Fruit fly (Drosophila melanogaster) whole organism, embryonic: Measurements from ENCODE around the gene alpha4GT2.

ENCODE experiments used
- Adf1 ChIP-seq: fragments of 200-800 bp; sonication (Bioruptor generic); IDR thresholded peaks from 2 replicates; pipeline ENCODE4 v1.3.6; 2022; ENCODE audit warnings: missing biosample characterization, missing genetic modification characterization
- Atf-2 ChIP-seq: fragments of 200-800 bp; sonication (Bioruptor generic); optimal IDR thresholded peaks from 2 replicates; lab custom pipeline; 2016; ENCODE audit warnings: missing biosample characterization, missing genetic modification characterization
- CG10431 ChIP-seq: fragments of 200-800 bp; sonication (Bioruptor generic); optimal IDR thresholded peaks from 3 replicates; lab custom pipeline; 2018; ENCODE audit warnings: missing biosample characterization, mild to moderate bottlenecking, missing genetic modification characterization
- CG12104 ChIP-seq: fragments of 200-800 bp; sonication (Bioruptor generic); optimal IDR thresholded peaks from 3 replicates; lab custom pipeline; 2016; ENCODE audit warnings: missing biosample characterization, missing genetic modification characterization
- CG12236 ChIP-seq: fragments of 200-800 bp; sonication (Bioruptor generic); optimal IDR thresholded peaks from 2 replicates; lab custom pipeline; 2016; ENCODE audit warnings: missing biosample characterization, missing genetic modification characterization
- CG1233 ChIP-seq: fragments of 200-800 bp; sonication (Bioruptor generic); optimal IDR thresholded peaks from 4 replicates; lab custom pipeline; 2018; ENCODE audit warnings: missing biosample characterization, mild to moderate bottlenecking, missing genetic modification characterization
- CG13296 ChIP-seq: fragments of 200-800 bp; sonication (Bioruptor generic); optimal IDR thresholded peaks from 3 replicates; lab custom pipeline; 2018; ENCODE audit warnings: missing biosample characterization, mild to moderate bottlenecking, missing genetic modification characterization
- CG15011 ChIP-seq: fragments of 200-800 bp; sonication (Bioruptor generic); optimal IDR thresholded peaks from 3 replicates; lab custom pipeline; 2018; ENCODE audit warnings: missing biosample characterization, mild to moderate bottlenecking, missing genetic modification characterization
- CG1529 ChIP-seq: fragments of 200-800 bp; sonication (Bioruptor generic); optimal IDR thresholded peaks from 3 replicates; lab custom pipeline; 2018; ENCODE audit warnings: missing biosample characterization, missing genetic modification characterization
- CG1603 ChIP-seq: fragments of 200-800 bp; sonication (Bioruptor generic); optimal IDR thresholded peaks from 2 replicates; lab custom pipeline; 2019; ENCODE audit warnings: missing biosample characterization, mild to moderate bottlenecking, missing genetic modification characterization, moderate library complexity
- CG17568 ChIP-seq: fragments of 200-800 bp; sonication (Bioruptor generic); optimal IDR thresholded peaks from 2 replicates; lab custom pipeline; 2018; ENCODE audit warnings: missing biosample characterization, mild to moderate bottlenecking, missing genetic modification characterization, moderate library complexity
- CG1832 ChIP-seq: fragments of 200-800 bp; sonication (Bioruptor generic); optimal IDR thresholded peaks from 2 replicates; lab custom pipeline; 2017; ENCODE audit warnings: missing biosample characterization, mild to moderate bottlenecking, missing genetic modification characterization, inconsistent platforms
- CG18476 ChIP-seq: fragments of 200-800 bp; sonication (Bioruptor generic); optimal IDR thresholded peaks from 2 replicates; lab custom pipeline; 2016; ENCODE audit warnings: missing biosample characterization, mild to moderate bottlenecking, missing genetic modification characterization
- CG3281 ChIP-seq: fragments of 200-800 bp; sonication (Bioruptor generic); optimal IDR thresholded peaks from 3 replicates; lab custom pipeline; 2017; ENCODE audit warnings: missing biosample characterization, mild to moderate bottlenecking, missing genetic modification characterization
- CG33557 ChIP-seq: fragments of 200-800 bp; sonication (Bioruptor generic); optimal IDR thresholded peaks from 2 replicates; lab custom pipeline; 2019; ENCODE audit warnings: missing biosample characterization, mild to moderate bottlenecking, missing genetic modification characterization, moderate library complexity
- CG5180 ChIP-seq: fragments of 200-800 bp; sonication (Bioruptor generic); optimal IDR thresholded peaks from 3 replicates; lab custom pipeline; 2017; ENCODE audit warnings: missing biosample characterization, missing genetic modification characterization, mild to moderate bottlenecking, moderate library complexity, missing genetic modification reagents
- CG6175 ChIP-seq: fragments of 200-800 bp; sonication (Bioruptor generic); IDR thresholded peaks from 3 replicates; pipeline ENCODE4 v1.3.6; 2022; ENCODE audit warnings: missing biosample characterization, missing genetic modification characterization
- CG6654 ChIP-seq: fragments of 200-800 bp; sonication (Bioruptor generic); optimal IDR thresholded peaks from 2 replicates; lab custom pipeline; 2017; ENCODE audit warnings: missing biosample characterization, mild to moderate bottlenecking, missing genetic modification characterization
- CG6854 ChIP-seq: fragments of 200-800 bp; sonication (Bioruptor generic); optimal IDR thresholded peaks from 3 replicates; lab custom pipeline; 2017; ENCODE audit warnings: missing biosample characterization, mild to moderate bottlenecking, missing genetic modification characterization
- CG7839 ChIP-seq: fragments of 200-800 bp; sonication (Bioruptor generic); optimal IDR thresholded peaks from 3 replicates; lab custom pipeline; 2018; ENCODE audit warnings: missing biosample characterization, mild to moderate bottlenecking, missing genetic modification characterization, moderate library complexity
- CG8924 ChIP-seq: fragments of 200-800 bp; optimal IDR thresholded peaks from 3 replicates; lab custom pipeline; 2019; ENCODE audit warnings: missing biosample characterization, mild to moderate bottlenecking, missing genetic modification characterization, moderate library complexity
- Doc2 ChIP-seq: fragments of 200-800 bp; sonication (Bioruptor generic); IDR thresholded peaks from 2 replicates; pipeline ENCODE4 v1.3.6; 2022; ENCODE audit warnings: missing biosample characterization, missing genetic modification characterization
- Hmr ChIP-seq: fragments of 200-800 bp; sonication (Bioruptor generic); optimal IDR thresholded peaks from 3 replicates; lab custom pipeline; 2017; ENCODE audit warnings: mild to moderate bottlenecking, missing biosample characterization, missing genetic modification reagents, missing genetic modification characterization
- Hr51 ChIP-seq, 2 experiments: fragments of 200-800 bp; sonication (Bioruptor generic); optimal IDR thresholded peaks; 2 replicates in 1 of 2; 3 replicates in 1 of 2; lab custom pipeline; 2016 to 2018; ENCODE audit warnings: missing biosample characterization in 2 of 2, missing genetic modification characterization in 2 of 2, mild to moderate bottlenecking in 1 of 2, moderate library complexity in 1 of 2
- Jarid2 ChIP-seq: fragments of 200-800 bp; sonication (Bioruptor generic); optimal IDR thresholded peaks from 3 replicates; lab custom pipeline; 2017; ENCODE audit warnings: mild to moderate bottlenecking, missing biosample characterization, missing genetic modification reagents, missing genetic modification characterization
- Max ChIP-seq: fragments of 200-800 bp; sonication (Bioruptor generic); optimal IDR thresholded peaks from 2 replicates; lab custom pipeline; 2016; ENCODE audit warnings: missing biosample characterization, mild to moderate bottlenecking, missing genetic modification characterization
- Opbp ChIP-seq: fragments of 200-800 bp; sonication (Bioruptor generic); IDR thresholded peaks from 3 replicates; pipeline ENCODE4 v1.3.6; 2022; ENCODE audit warnings: missing biosample characterization, missing genetic modification characterization; ENCODE audit not compliant: partially characterized antibody
- Ssrp ChIP-seq: fragments of 200-800 bp; sonication (Bioruptor generic); optimal IDR thresholded peaks from 2 replicates; lab custom pipeline; 2018; ENCODE audit warnings: missing biosample characterization, mild to moderate bottlenecking, missing genetic modification characterization, moderate library complexity
- Usf ChIP-seq: fragments of 200-800 bp; sonication (Bioruptor generic); optimal IDR thresholded peaks from 2 replicates; lab custom pipeline; 2017; ENCODE audit warnings: missing genotype, missing biosample characterization, missing genetic modification characterization
- amos ChIP-seq: fragments of 200-800 bp; sonication (Bioruptor generic); IDR thresholded peaks from 2 replicates; pipeline ENCODE4 v1.3.6; 2022; ENCODE audit warnings: missing biosample characterization, missing genetic modification characterization; ENCODE audit not compliant: partially characterized antibody
- cato ChIP-seq: fragments of 200-800 bp; sonication (Bioruptor generic); optimal IDR thresholded peaks from 2 replicates; lab custom pipeline; 2016; ENCODE audit warnings: missing biosample characterization, missing genetic modification characterization, borderline replicate concordance
- cg ChIP-seq: fragments of 200-800 bp; sonication (Bioruptor generic); optimal IDR thresholded peaks from 3 replicates; lab custom pipeline; 2019; ENCODE audit warnings: missing biosample characterization, mild to moderate bottlenecking, missing genetic modification characterization, moderate library complexity
- chif ChIP-seq, 2 experiments: fragments of 200-800 bp; sonication (Bioruptor generic); optimal IDR thresholded peaks; 3 replicates each; lab custom pipeline; 2016; ENCODE audit warnings: missing biosample characterization in 2 of 2, missing genetic modification characterization in 2 of 2
- cwo ChIP-seq: fragments of 200-800 bp; sonication (Bioruptor generic); optimal IDR thresholded peaks from 3 replicates; lab custom pipeline; 2017; ENCODE audit warnings: missing biosample characterization, missing genetic modification characterization, mild to moderate bottlenecking, moderate library complexity, missing genetic modification reagents
- dimm ChIP-seq: fragments of 200-800 bp; sonication (Bioruptor generic); IDR thresholded peaks from 2 replicates; pipeline ENCODE4 v1.3.6; 2022; ENCODE audit warnings: missing biosample characterization, missing genetic modification characterization
- fd64A ChIP-seq: fragments of 200-800 bp; sonication (Bioruptor generic); optimal IDR thresholded peaks from 3 replicates; lab custom pipeline; 2018; ENCODE audit warnings: missing biosample characterization, mild to moderate bottlenecking, missing genetic modification characterization
- gcm ChIP-seq: fragments of 200-800 bp; sonication (Bioruptor generic); optimal IDR thresholded peaks from 2 replicates; lab custom pipeline; 2019; ENCODE audit warnings: missing biosample characterization, mild to moderate bottlenecking, missing genetic modification characterization, moderate library complexity
- gro ChIP-seq: fragments of 200-800 bp; sonication (Bioruptor generic); optimal IDR thresholded peaks from 2 replicates; lab custom pipeline; 2016; ENCODE audit warnings: missing biosample characterization, missing genetic modification characterization
- hb ChIP-seq: fragments of 200-800 bp; sonication (Bioruptor generic); IDR thresholded peaks from 3 replicates; pipeline ENCODE4 v1.3.6; 2022; ENCODE audit warnings: missing biosample characterization, missing genetic modification characterization; ENCODE audit not compliant: partially characterized antibody
- klu ChIP-seq: fragments of 200-800 bp; sonication (Bioruptor generic); IDR thresholded peaks from 2 replicates; pipeline ENCODE4 v1.3.6; 2022; ENCODE audit warnings: missing biosample characterization, missing genetic modification characterization
- mld ChIP-seq: fragments of 200-800 bp; sonication (Bioruptor generic); IDR thresholded peaks from 3 replicates; pipeline ENCODE4 v1.3.6; 2022; ENCODE audit warnings: missing biosample characterization, missing genetic modification characterization; ENCODE audit not compliant: partially characterized antibody
- oc ChIP-seq: fragments of 200-800 bp; sonication (Bioruptor generic); optimal IDR thresholded peaks from 2 replicates; lab custom pipeline; 2018; ENCODE audit warnings: missing biosample characterization, mild to moderate bottlenecking, missing genetic modification characterization, moderate library complexity
- seq ChIP-seq: fragments of 200-800 bp; sonication (Bioruptor generic); IDR thresholded peaks from 2 replicates; pipeline ENCODE4 v1.3.6; 2022; ENCODE audit warnings: missing biosample characterization, missing genetic modification characterization
- shn ChIP-seq: fragments of 200-800 bp; sonication (Bioruptor generic); optimal IDR thresholded peaks from 3 replicates; lab custom pipeline; 2016; ENCODE audit warnings: missing biosample characterization, missing genetic modification characterization
- sr ChIP-seq: fragments of 200-800 bp; sonication (Bioruptor generic); IDR thresholded peaks from 3 replicates; pipeline ENCODE4 v1.3.6; 2022; ENCODE audit warnings: missing biosample characterization, missing genetic modification characterization
- unpg ChIP-seq: fragments of 200-800 bp; sonication (Bioruptor generic); optimal IDR thresholded peaks from 3 replicates; lab custom pipeline; 2018; ENCODE audit warnings: missing biosample characterization, mild to moderate bottlenecking, missing genetic modification characterization, moderate library complexity
- wor ChIP-seq: fragments of 200-800 bp; sonication (Bioruptor generic); IDR thresholded peaks from 2 replicates; pipeline ENCODE4 v1.3.6; 2022; ENCODE audit warnings: missing biosample characterization, missing genetic modification characterization
- zfh2 ChIP-seq: fragments of 200-800 bp; sonication (Bioruptor generic); optimal IDR thresholded peaks from 2 replicates; lab custom pipeline; 2016; ENCODE audit warnings: missing biosample characterization, missing genetic modification characterization

alpha4GT2 gene

DNA sequence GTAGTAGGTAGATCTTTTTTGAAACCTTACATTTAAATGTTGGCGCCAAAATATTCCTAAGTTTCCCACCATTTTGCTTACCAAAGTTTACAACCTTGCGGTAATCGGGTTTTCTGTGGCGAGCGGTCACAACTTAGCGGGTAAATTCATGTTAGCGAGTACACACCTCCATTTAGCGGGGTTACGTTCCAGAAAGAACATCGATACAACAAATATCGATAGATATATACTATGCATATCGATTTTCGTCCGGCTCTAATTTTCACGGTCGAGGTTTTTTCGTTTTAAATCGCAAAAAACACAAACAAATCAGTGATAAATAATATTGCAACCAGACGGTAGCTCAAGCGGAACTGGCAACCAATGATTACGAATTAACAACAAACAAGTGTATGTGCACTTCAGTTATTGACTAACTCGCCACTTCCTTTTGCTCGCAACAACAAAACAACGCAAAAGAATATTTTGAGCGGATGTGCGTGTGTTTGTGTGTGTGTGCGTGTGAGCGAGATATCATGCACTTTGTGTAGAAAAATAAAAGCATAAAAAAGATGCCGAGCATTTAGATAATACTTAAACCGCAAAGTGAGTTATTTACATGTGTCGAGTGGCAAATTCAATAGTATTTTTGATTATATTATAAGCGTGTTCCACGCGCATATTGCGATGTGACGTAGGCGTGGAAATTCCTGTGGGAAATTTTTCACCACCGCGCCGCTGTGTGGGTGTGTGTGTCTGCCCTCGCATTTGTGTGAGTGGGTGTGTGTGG is 56.5 kb downstream of the alpha4GT2 start, which contains the start of gene Lnk (continued):
- TF ChIP-seq Opbp, result peak; percentile 95
- peak; percentile 31 for TF ChIP-seq CG1529
- peak; percentile 20 for TF ChIP-seq CG13296 (GFP tag; lab: Kevin White, UChicago)
- no peak for TF ChIP-seq CG15011 (GFP tag; lab: Kevin White, UChicago)
- no peak for TF ChIP-seq zfh2 (GFP tag; lab: Kevin White, UChicago)
- TF ChIP-seq CG18476 (GFP tag; lab: Kevin White, UChicago), result no peak
- peak; percentile 83 for TF ChIP-seq hb
- TF ChIP-seq cg, result peak; percentile 98
- TF ChIP-seq Hr51 (GFP tag; optimal IDR thresholded peaks at IDR 0.05; lab: Kevin White, UChicago), result no peak
- no peak for TF ChIP-seq unpg (GFP tag; lab: Kevin White, UChicago)
- peak; percentile 57 for TF ChIP-seq CG8924 (tag; lab: Kevin White, UChicago)
- no peak for TF ChIP-seq CG1832
- no peak for TF ChIP-seq oc (tag; lab: Kevin White, UChicago)
- peak; percentile 86; the same call in 2 of the 3 replicates for TF ChIP-seq mld (GFP tag; lab: Robert Waterston, UW)
- no peak for TF ChIP-seq seq (GFP tag; lab: Robert Waterston, UW)
- no peak for TF ChIP-seq Ssrp (tag; lab: Kevin White, UChicago)
- TF ChIP-seq gro (GFP tag; lab: Kevin White, UChicago), result no peak
- peak; percentile 18 for TF ChIP-seq shn (GFP tag; lab: Kevin White, UChicago)
- peak; percentile 18 for TF ChIP-seq CG6854 (GFP tag; lab: Kevin White, UChicago)
- TF ChIP-seq CG1603, result peak; percentile 83
- no peak for TF ChIP-seq wor (GFP tag; lab: Robert Waterston, UW)
- no peak for TF ChIP-seq chif (GFP tag; optimal IDR thresholded peaks at IDR 0.05; lab: Kevin White, UChicago)
- TF ChIP-seq Adf1 (GFP tag; lab: Robert Waterston, UW), result no peak
- no peak for TF ChIP-seq Doc2 (GFP tag; lab: Robert Waterston, UW)
- no peak for TF ChIP-seq dimm (GFP tag; lab: Robert Waterston, UW)
- no peak for TF ChIP-seq CG1233 (GFP tag; lab: Kevin White, UChicago)
- TF ChIP-seq CG3281 (GFP tag; lab: Kevin White, UChicago), result no peak
- no peak for TF ChIP-seq Jarid2 (GFP tag; lab: Kevin White, UChicago)
- TF ChIP-seq Usf (GFP tag; lab: Kevin White, UChicago), result no peak
- TF ChIP-seq Hmr (GFP tag; lab: Kevin White, UChicago), result peak; percentile 61
- peak; percentile 32 for TF ChIP-seq Max
- TF ChIP-seq CG10431 (GFP tag; lab: Kevin White, UChicago), result no peak
- TF ChIP-seq cwo, result no peak
- no peak for TF ChIP-seq CG6654 (GFP tag; lab: Kevin White, UChicago)
- TF ChIP-seq cato (GFP tag; lab: Kevin White, UChicago), result no peak
- TF ChIP-seq CG6175 (GFP tag; lab: Robert Waterston, UW), result no peak
- no peak for TF ChIP-seq gcm
- no peak for TF ChIP-seq CG7839 (tag; lab: Kevin White, UChicago)
- peak; percentile 34; the same call in 1 of the 2 replicates for TF ChIP-seq klu
- TF ChIP-seq Atf-2, result no peak
- TF ChIP-seq CG17568 (GFP tag; lab: Kevin White, UChicago), result no peak
- TF ChIP-seq fd64A, result no peak
- TF ChIP-seq sr (GFP tag; lab: Robert Waterston, UW), result peak; percentile 95
- no peak for TF ChIP-seq CG12236 (GFP tag; lab: Kevin White, UChicago)
- TF ChIP-seq CG12104, result no peak
- no peak for TF ChIP-seq CG5180 (GFP tag; lab: Kevin White, UChicago)
- no peak for TF ChIP-seq CG33557
- TF ChIP-seq amos (GFP tag; lab: Robert Waterston, UW), result peak; percentile 97
